Fruit fly (Drosophila melanogaster): ENCODE measurements around the gene CG2962.
A peak's percentile ranks its signal among the peaks of the same experiment; 100 is the strongest.

Gene CG2962

DNA sequence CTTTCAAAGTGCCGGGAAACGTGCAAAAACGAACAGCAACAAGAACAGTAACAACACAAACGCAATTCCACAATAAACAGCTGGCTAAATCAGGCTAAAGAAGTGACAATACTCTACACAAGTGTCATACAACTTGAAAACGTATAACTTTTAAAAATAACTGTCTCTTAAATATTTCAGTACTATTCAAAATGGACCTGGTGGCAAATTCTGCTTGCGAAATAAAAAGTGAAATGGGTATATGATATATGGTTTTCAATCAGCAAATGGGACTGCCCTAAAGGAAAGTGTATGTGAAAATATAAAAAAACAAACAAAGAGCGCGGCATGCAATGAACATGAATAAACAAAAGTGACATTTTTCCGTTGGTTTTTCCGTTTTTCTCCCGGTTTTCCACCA is 25.5 kb upstream of the CG2962 start:
- no peak for TF ChIP-seq brk (GFP tag; optimal IDR thresholded peaks at IDR 0.05)
- TF ChIP-seq HLH106 (tag; optimal IDR thresholded peaks at IDR 0.05): peak; percentile 36
- peak in 1 of 2 experiments; percentile 6 for TF ChIP-seq foxo (GFP tag; optimal IDR thresholded peaks at IDR 0.05)

DNA sequence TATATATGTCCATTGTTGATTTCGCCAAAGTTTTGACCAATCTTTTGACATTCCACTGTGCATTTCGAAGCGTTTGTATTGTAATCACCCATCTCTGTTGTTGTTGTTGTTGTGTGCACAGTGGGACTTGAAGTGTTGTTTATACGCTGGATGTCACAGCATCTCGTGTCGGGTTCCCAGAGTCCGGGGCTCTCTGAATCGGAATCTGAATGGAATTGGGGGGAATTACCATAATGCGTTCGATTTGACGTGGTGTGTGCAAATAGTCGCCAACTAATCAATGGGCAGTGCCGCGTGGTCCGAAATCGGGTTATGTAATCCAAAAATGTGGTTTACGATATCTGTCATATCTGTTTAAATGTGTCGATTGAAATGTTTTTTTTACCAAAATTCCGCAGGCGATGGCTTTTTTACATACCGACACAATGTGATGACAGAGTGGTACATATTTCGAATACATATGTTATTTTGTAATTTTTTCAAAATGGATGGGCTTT is 17.6 kb upstream of the CG2962 start:
- no peak for TF ChIP-seq Rel (GFP tag; optimal IDR thresholded peaks at IDR 0.05)
- TF ChIP-seq Rel (tag; optimal IDR thresholded peaks at IDR 0.05): peak; percentile 86
- TF ChIP-seq sv (GFP tag; optimal IDR thresholded peaks at IDR 0.05): no peak

DNA sequence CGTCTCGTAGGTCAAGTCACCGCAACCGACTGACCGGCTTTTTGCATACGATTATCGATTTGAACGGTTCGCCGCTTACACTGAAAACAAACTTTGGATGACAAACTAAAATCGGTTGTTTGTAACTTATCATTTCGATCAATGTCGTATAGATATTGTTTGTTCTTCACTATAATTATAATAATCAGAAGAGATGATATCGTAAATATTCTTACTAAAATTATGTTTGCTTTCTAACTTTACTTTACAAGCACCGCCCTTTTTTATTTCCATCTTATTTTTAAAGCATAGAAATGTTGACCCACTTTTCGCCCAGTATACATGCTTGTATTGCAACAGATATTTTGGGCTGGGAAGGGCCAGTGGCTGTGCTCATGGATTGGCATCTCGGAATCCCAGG is 16.6 kb upstream of the CG2962 start, which contains the start of gene CG2961:
CG2961 (minus strand) TSS at position 16 of the 400 bp plus-strand sequence.
- TF ChIP-seq sage (GFP tag; optimal IDR thresholded peaks at IDR 0.05) (no peak), usp (GFP tag; optimal IDR thresholded peaks at IDR 0.05) (no peak), Myc (optimal IDR thresholded peaks at IDR 0.05) (no peak), Vsx2 (GFP tag; optimal IDR thresholded peaks at IDR 0.05; ENCODE audit: partially characterized antibody) (no peak), lola (GFP tag; optimal IDR thresholded peaks at IDR 0.05) (no peak), Mio (GFP tag; optimal IDR thresholded peaks at IDR 0.05) (no peak), sv (GFP tag; optimal IDR thresholded peaks at IDR 0.05) (no peak), brk (GFP tag; optimal IDR thresholded peaks at IDR 0.05) (no peak), N (GFP tag; optimal IDR thresholded peaks at IDR 0.05) (no peak)

DNA sequence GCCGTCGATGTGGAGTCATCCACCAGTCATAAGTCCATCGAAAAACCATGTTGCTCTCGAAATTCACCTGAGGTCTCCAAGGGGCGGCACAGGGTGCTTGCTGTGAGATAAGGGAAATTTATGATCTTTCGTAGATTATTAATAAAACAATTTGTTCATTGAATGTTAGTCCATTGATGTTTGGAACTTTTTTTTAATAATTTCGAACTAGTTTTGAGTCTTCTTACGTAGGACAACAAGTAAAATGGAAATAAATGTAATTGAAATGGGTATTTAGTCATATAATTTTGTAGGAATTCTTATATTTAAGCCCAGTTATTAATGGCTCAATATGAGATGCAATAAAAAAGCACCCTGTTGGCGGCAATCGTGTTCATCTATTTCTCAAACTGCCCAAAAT is 16.1 kb upstream of the CG2962 start:
- TF ChIP-seq Dfd (GFP tag; optimal IDR thresholded peaks at IDR 0.05) (no peak), OdsH (GFP tag; optimal IDR thresholded peaks at IDR 0.05) (peak; percentile 5), foxo (GFP tag; optimal IDR thresholded peaks at IDR 0.05) (no peak), Jra (GFP tag; optimal IDR thresholded peaks at IDR 0.05) (no peak), HLH106 (tag; optimal IDR thresholded peaks at IDR 0.05) (no peak), Abd-B (GFP tag; optimal IDR thresholded peaks at IDR 0.05) (no peak), sv (GFP tag; optimal IDR thresholded peaks at IDR 0.05) (peak; percentile 17), Mio (GFP tag; optimal IDR thresholded peaks at IDR 0.05) (no peak), sage (GFP tag; optimal IDR thresholded peaks at IDR 0.05) (no peak), woc (GFP tag; optimal IDR thresholded peaks at IDR 0.05) (no peak), CG9705 (GFP tag; optimal IDR thresholded peaks at IDR 0.05) (no peak), usp (GFP tag; optimal IDR thresholded peaks at IDR 0.05) (no peak), Hr78 (GFP tag; optimal IDR thresholded peaks at IDR 0.05) (no peak), Hnf4 (GFP tag; optimal IDR thresholded peaks at IDR 0.05) (no peak), CrebA (GFP tag; optimal IDR thresholded peaks at IDR 0.05; ENCODE audit: borderline replicate concordance) (no peak), rgr (GFP tag; optimal IDR thresholded peaks at IDR 0.05) (peak; percentile 20), Rel (GFP tag; optimal IDR thresholded peaks at IDR 0.05) (no peak), Rel (tag; optimal IDR thresholded peaks at IDR 0.05) (no peak)

DNA sequence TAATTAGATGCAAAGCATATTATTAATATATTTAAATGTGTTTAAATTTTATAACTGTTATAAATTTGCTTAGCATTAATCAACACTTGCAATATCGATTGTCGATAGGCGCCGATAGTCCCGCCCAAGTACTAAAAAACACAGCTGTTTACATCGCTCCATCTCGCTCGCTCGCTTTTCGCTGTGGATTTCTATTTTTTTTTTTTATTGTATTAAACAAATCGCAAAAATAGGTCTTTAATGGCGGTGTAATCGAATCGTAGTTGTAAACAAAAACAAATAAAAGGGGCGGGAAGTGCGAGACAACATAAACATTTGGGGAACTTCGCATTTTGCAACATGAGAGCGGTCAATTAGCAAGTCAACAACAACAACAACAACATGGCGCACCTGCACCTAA is 3.5 kb upstream of the CG2962 start, which contains the start of gene CG34408:
CG34408 (plus strand) TSS at position 156 of the 400 bp plus-strand sequence.
- TF ChIP-seq Jra (GFP tag; optimal IDR thresholded peaks at IDR 0.05) (no peak), Vsx2 (GFP tag; optimal IDR thresholded peaks at IDR 0.05; ENCODE audit: partially characterized antibody) (no peak), dl (GFP tag; optimal IDR thresholded peaks at IDR 0.05; ENCODE audit: insufficient read depth in 1 of 2, partially characterized antibody in 2 of 2) (no peak), dmrt93B (GFP tag; optimal IDR thresholded peaks at IDR 0.05) (no peak), br (GFP tag; optimal IDR thresholded peaks at IDR 0.05) (no peak)

DNA sequence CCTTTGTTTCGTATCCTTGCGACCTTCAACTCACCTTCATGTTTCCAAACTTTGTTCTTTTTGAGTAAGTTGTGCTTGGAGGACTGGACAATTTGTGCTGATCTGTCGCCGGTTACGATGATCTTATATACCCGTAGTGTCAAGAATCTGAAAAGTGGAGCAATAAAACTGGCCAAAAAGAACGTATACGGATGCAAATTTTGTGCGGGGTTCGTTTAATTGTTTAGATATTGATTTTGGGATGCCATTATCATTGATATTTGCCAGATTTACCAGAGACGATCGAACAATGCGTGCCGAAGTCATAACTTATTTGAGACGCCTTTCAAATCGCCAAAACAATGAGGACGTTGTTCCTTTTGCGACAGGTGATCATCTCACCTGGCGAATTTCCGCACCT is 2.6 kb upstream of the CG2962 start, which contains the start of gene CG15308:
CG15308 (minus strand) TSS at position 101 of the 400 bp plus-strand sequence.
- TF ChIP-seq HLH106 (tag; optimal IDR thresholded peaks at IDR 0.05) (no peak), ey (GFP tag; optimal IDR thresholded peaks at IDR 0.05) (no peak)

DNA sequence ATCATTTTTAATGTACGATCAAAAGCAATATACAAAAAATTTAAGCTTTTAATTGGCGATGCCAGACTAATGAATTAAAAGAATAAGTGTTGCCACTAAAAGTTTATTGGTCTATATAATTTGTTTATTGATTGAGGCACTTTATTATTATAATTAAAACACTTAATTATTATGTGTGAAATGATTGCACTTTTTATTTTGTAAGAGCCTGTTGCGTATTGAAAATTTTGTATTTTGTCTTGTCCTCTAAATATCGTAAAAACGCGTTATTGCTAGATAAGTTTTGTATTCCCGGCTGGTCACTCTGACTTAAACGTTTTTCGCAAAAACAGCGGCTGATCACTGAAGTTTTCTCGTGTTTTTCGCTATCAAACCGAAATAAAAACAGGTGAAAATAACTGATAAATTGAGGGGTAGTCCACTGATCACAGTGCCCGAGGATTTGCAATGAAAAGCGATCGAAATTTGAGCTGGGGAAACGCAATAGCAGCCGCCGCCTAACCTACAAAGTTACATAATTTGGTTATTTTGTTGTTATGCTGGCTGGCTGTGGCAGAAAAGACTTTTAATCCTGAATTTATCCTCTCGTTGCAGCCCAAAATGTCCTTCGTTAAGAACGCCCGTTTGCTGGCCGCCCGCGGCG is 3.6 kb downstream of the CG2962 start, which contains the start of gene ATPsyndelta:
ATPsyndelta (plus strand) TSS at position 284 of the 643 bp plus-strand sequence.
- TF ChIP-seq tai (GFP tag; optimal IDR thresholded peaks at IDR 0.05) (no peak), Mio (GFP tag; optimal IDR thresholded peaks at IDR 0.05) (no peak), Sp1 (GFP tag; optimal IDR thresholded peaks at IDR 0.05) (no peak), Hr83 (GFP tag; optimal IDR thresholded peaks at IDR 0.05; ENCODE audit: poor library complexity, severe bottlenecking) (no peak), psq (GFP tag; optimal IDR thresholded peaks at IDR 0.05) (no peak), Hnf4 (GFP tag; optimal IDR thresholded peaks at IDR 0.05) (no peak), woc (GFP tag; optimal IDR thresholded peaks at IDR 0.05) (no peak), Rel (GFP tag; optimal IDR thresholded peaks at IDR 0.05) (no peak), Rel (tag; optimal IDR thresholded peaks at IDR 0.05) (no peak), pan (optimal IDR thresholded peaks at IDR 0.05) (no peak)
